Fruit fly (Drosophila melanogaster) whole organism, prepupa: Measurements from ENCODE around the gene CG32106.

Experiments
- Blimp-1 ChIP-seq: fragments of 200-800 bp; sonication (Bioruptor generic); optimal IDR thresholded peaks from 3 replicates; lab custom pipeline; 2017; ENCODE audit warnings: missing biosample characterization, missing genetic modification characterization, mild to moderate bottlenecking, moderate library complexity, missing genetic modification reagents
- CG10631 ChIP-seq: fragments of 200-800 bp; sonication (Bioruptor generic); optimal IDR thresholded peaks from 2 replicates; lab custom pipeline; 2016; ENCODE audit warnings: missing biosample characterization, missing genetic modification characterization
- CG11294 ChIP-seq: fragments of 200-800 bp; sonication (Bioruptor generic); IDR thresholded peaks from 2 replicates; pipeline ENCODE4 v1.3.6; 2022; ENCODE audit warnings: missing biosample characterization, missing genetic modification characterization
- CG11762 ChIP-seq: fragments of 200-800 bp; sonication (Bioruptor generic); optimal IDR thresholded peaks from 3 replicates; lab custom pipeline; 2016; ENCODE audit warnings: missing biosample characterization, missing genetic modification characterization; ENCODE audit not compliant: insufficient read depth
- CG11902 ChIP-seq: fragments of 200-800 bp; sonication (Bioruptor generic); optimal IDR thresholded peaks from 3 replicates; lab custom pipeline; 2016; ENCODE audit warnings: missing biosample characterization, missing genetic modification characterization
- CG1621 ChIP-seq: fragments of 200-800 bp; sonication (Bioruptor generic); optimal IDR thresholded peaks from 3 replicates; lab custom pipeline; 2018; ENCODE audit warnings: missing biosample characterization, mild to moderate bottlenecking, missing genetic modification characterization
- CG3032 ChIP-seq: fragments of 200-800 bp; optimal IDR thresholded peaks from 2 replicates; lab custom pipeline; 2019; ENCODE audit warnings: missing biosample characterization, mild to moderate bottlenecking, missing genetic modification characterization, moderate library complexity
- CG31627 ChIP-seq: fragments of 200-800 bp; sonication (Bioruptor generic); optimal IDR thresholded peaks from 3 replicates; lab custom pipeline; 2016; ENCODE audit warnings: missing biosample characterization, missing genetic modification characterization
- CG34406 ChIP-seq: fragments of 200-800 bp; sonication (Bioruptor generic); optimal IDR thresholded peaks from 3 replicates; lab custom pipeline; 2016; ENCODE audit warnings: missing biosample characterization, missing genetic modification characterization
- CG4318 ChIP-seq: fragments of 200-800 bp; sonication (Bioruptor generic); optimal IDR thresholded peaks from 3 replicates; lab custom pipeline; 2017; ENCODE audit warnings: missing biosample characterization, mild to moderate bottlenecking, missing genetic modification characterization
- CG6276 ChIP-seq: fragments of 200-800 bp; sonication (Bioruptor generic); optimal IDR thresholded peaks from 2 replicates; lab custom pipeline; 2017; ENCODE audit warnings: missing biosample characterization, mild to moderate bottlenecking, missing genetic modification characterization
- CG6792 ChIP-seq: fragments of 200-800 bp; sonication (Bioruptor generic); optimal IDR thresholded peaks from 3 replicates; lab custom pipeline; 2016; ENCODE audit warnings: missing biosample characterization, missing genetic modification characterization
- CG6808 ChIP-seq: fragments of 200-800 bp; sonication (Bioruptor generic); optimal IDR thresholded peaks from 3 replicates; lab custom pipeline; 2017; ENCODE audit warnings: missing biosample characterization, missing genetic modification characterization, mild to moderate bottlenecking, moderate library complexity, missing genetic modification reagents
- CG8119 ChIP-seq: fragments of 200-800 bp; sonication (Bioruptor generic); IDR thresholded peaks from 3 replicates; pipeline ENCODE4 v1.3.6; 2022; ENCODE audit warnings: missing biosample characterization, missing genetic modification characterization
- CG8319 ChIP-seq: fragments of 200-800 bp; sonication (Bioruptor generic); optimal IDR thresholded peaks from 3 replicates; lab custom pipeline; 2016; ENCODE audit warnings: missing biosample characterization, missing genetic modification characterization
- CG8632 ChIP-seq: fragments of 200-800 bp; sonication (Bioruptor generic); optimal IDR thresholded peaks from 3 replicates; lab custom pipeline; 2016; ENCODE audit warnings: missing biosample characterization, missing genetic modification characterization
- CG9139 ChIP-seq: fragments of 200-800 bp; sonication (Bioruptor generic); optimal IDR thresholded peaks from 3 replicates; lab custom pipeline; 2017; ENCODE audit warnings: missing biosample characterization, mild to moderate bottlenecking, missing genetic modification characterization
- Eip78C ChIP-seq: fragments of 200-800 bp; sonication (Bioruptor generic); peaks from one replicate; lab custom pipeline; 2016; ENCODE audit warnings: missing biosample characterization, missing genetic modification characterization
- Ets21C ChIP-seq: fragments of 200-800 bp; sonication (Bioruptor generic); optimal IDR thresholded peaks from 3 replicates; lab custom pipeline; 2016; ENCODE audit warnings: missing biosample characterization, missing genetic modification characterization
- Hr4 ChIP-seq: fragments of 200-800 bp; sonication (Bioruptor generic); optimal IDR thresholded peaks from 3 replicates; lab custom pipeline; 2016; ENCODE audit warnings: missing biosample characterization, missing genetic modification characterization
- Lpt ChIP-seq: fragments of 200-800 bp; sonication (Bioruptor generic); optimal IDR thresholded peaks from 3 replicates; lab custom pipeline; 2016; ENCODE audit warnings: missing biosample characterization, missing genetic modification characterization
- OdsH ChIP-seq: fragments of 200-800 bp; sonication (Bioruptor generic); optimal IDR thresholded peaks from 3 replicates; lab custom pipeline; 2016; ENCODE audit warnings: missing biosample characterization, missing genetic modification characterization
- Smox ChIP-seq: fragments of 200-800 bp; sonication (Bioruptor generic); optimal IDR thresholded peaks from 3 replicates; lab custom pipeline; 2016; ENCODE audit warnings: missing biosample characterization, missing genetic modification characterization
- Sox102F ChIP-seq: fragments of 200-800 bp; sonication (Bioruptor generic); optimal IDR thresholded peaks from 2 replicates; lab custom pipeline; 2016; ENCODE audit warnings: missing biosample characterization, mild to moderate bottlenecking, missing genetic modification characterization
- Sox14 ChIP-seq: fragments of 200-800 bp; sonication (Bioruptor generic); optimal IDR thresholded peaks from 3 replicates; lab custom pipeline; 2016; ENCODE audit warnings: missing biosample characterization, missing genetic modification characterization
- cyc ChIP-seq: fragments of 200-800 bp; sonication (Bioruptor generic); optimal IDR thresholded peaks from 3 replicates; lab custom pipeline; 2016; ENCODE audit warnings: missing biosample characterization, missing genetic modification characterization
- esn ChIP-seq: fragments of 200-800 bp; sonication (Bioruptor generic); optimal IDR thresholded peaks from 2 replicates; lab custom pipeline; 2016; ENCODE audit warnings: missing biosample characterization, mild to moderate bottlenecking, missing genetic modification characterization, moderate library complexity
- fd85E ChIP-seq: fragments of 200-800 bp; sonication (Bioruptor generic); optimal IDR thresholded peaks from 3 replicates; lab custom pipeline; 2016; ENCODE audit warnings: missing biosample characterization, missing genetic modification characterization
- fkh ChIP-seq: fragments of 200-800 bp; sonication (Bioruptor generic); optimal IDR thresholded peaks from 3 replicates; lab custom pipeline; 2017; ENCODE audit warnings: missing biosample characterization, mild to moderate bottlenecking, missing genetic modification characterization, moderate library complexity
- net ChIP-seq: fragments of 200-800 bp; sonication (Bioruptor generic); optimal IDR thresholded peaks from 3 replicates; lab custom pipeline; 2016; ENCODE audit warnings: missing biosample characterization, missing genetic modification characterization
- pdm3 ChIP-seq: fragments of 200-800 bp; sonication (Bioruptor generic); optimal IDR thresholded peaks from 3 replicates; lab custom pipeline; 2016; ENCODE audit warnings: missing biosample characterization, missing genetic modification characterization
- spab ChIP-seq: fragments of 200-800 bp; sonication (Bioruptor generic); optimal IDR thresholded peaks from 2 replicates; lab custom pipeline; 2017; ENCODE audit warnings: missing biosample characterization, mild to moderate bottlenecking, missing genetic modification characterization, missing genetic modification reagents
- ss ChIP-seq, 2 experiments: fragments of 200-800 bp; sonication (Bioruptor generic); optimal IDR thresholded peaks; 2 replicates in 1 of 2; 3 replicates in 1 of 2; lab custom pipeline; 2017 to 2018; ENCODE audit warnings: mild to moderate bottlenecking in 2 of 2, missing biosample characterization in 2 of 2, missing genetic modification characterization in 2 of 2, moderate library complexity in 1 of 2
- topi ChIP-seq: fragments of 200-800 bp; sonication (Bioruptor generic); optimal IDR thresholded peaks from 3 replicates; lab custom pipeline; 2016; ENCODE audit warnings: missing biosample characterization, missing genetic modification characterization
- vri ChIP-seq: fragments of 200-800 bp; sonication (Bioruptor generic); optimal IDR thresholded peaks from 3 replicates; lab custom pipeline; 2016; ENCODE audit warnings: missing biosample characterization, mild to moderate bottlenecking, missing genetic modification characterization

The CG32106 gene

dm6 chr3L:12798795-12799311, 20.3 kb upstream of the CG32106 start (continued):
- TF ChIP-seq CG3032 (tag; lab: Kevin White, UChicago) (peak; percentile 3), ss (GFP tag; optimal IDR thresholded peaks at IDR 0.05; lab: Kevin White, UChicago) (peak; percentile 23 to 45), CG11294 (GFP tag; lab: Robert Waterston, UW) (no peak), CG8119 (GFP tag; lab: Robert Waterston, UW) (peak; percentile 57; the same call in 1 of the 3 replicates), topi (GFP tag; lab: Kevin White, UChicago) (peak; percentile 15), OdsH (GFP tag; lab: Kevin White, UChicago) (peak; percentile 49), CG10631 (GFP tag; lab: Kevin White, UChicago) (peak; percentile 42), pdm3 (GFP tag; lab: Kevin White, UChicago) (peak; percentile 61), Smox (no peak), fkh (GFP tag; lab: Kevin White, UChicago) (peak; percentile 79), CG1621 (tag; lab: Kevin White, UChicago) (peak; percentile 32), CG11762 (no peak), CG6792 (GFP tag; lab: Kevin White, UChicago) (peak; percentile 9), Blimp-1 (GFP tag; lab: Kevin White, UChicago) (peak; percentile 11), CG8632 (peak; percentile 40), net (GFP tag; lab: Kevin White, UChicago) (peak; percentile 32), CG9139 (peak; percentile 40), Lpt (GFP tag; lab: Kevin White, UChicago) (peak; percentile 43), cyc (GFP tag; lab: Kevin White, UChicago) (no peak), Hr4 (peak; percentile 65), Eip78C (GFP tag; lab: Kevin White, UChicago) (peak; percentile 82), CG31627 (peak; percentile 18), CG11902 (GFP tag; lab: Kevin White, UChicago) (no peak), spab (GFP tag; lab: Kevin White, UChicago) (no peak), Sox102F (GFP tag; lab: Kevin White, UChicago) (no peak), CG34406 (GFP tag; lab: Kevin White, UChicago) (peak; percentile 22), Sox14 (GFP tag; lab: Kevin White, UChicago) (peak; percentile 65), CG8319 (no peak), Ets21C (GFP tag; lab: Kevin White, UChicago) (no peak), fd85E (GFP tag; lab: Kevin White, UChicago) (no peak), CG6808 (GFP tag; lab: Kevin White, UChicago) (peak; percentile 48), CG4318 (GFP tag; lab: Kevin White, UChicago) (peak; percentile 27), vri (peak; percentile 44), esn (GFP tag; lab: Kevin White, UChicago) (peak; percentile 34)

- TF ChIP-seq Sox14 (GFP tag; lab: Kevin White, UChicago): no peak
- TF ChIP-seq CG8319: no peak
- no peak for TF ChIP-seq Eip78C (GFP tag; lab: Kevin White, UChicago)
- TF ChIP-seq fkh (GFP tag; lab: Kevin White, UChicago): peak; percentile 67
Observed at dm6 chr3L:12796077-12796641, 17.6 kb upstream of the CG32106 start.

- no peak for TF ChIP-seq OdsH (GFP tag; lab: Kevin White, UChicago)
- TF ChIP-seq Eip78C (GFP tag; lab: Kevin White, UChicago): peak; percentile 36
- peak; percentile 90 for TF ChIP-seq fkh (GFP tag; lab: Kevin White, UChicago)
- TF ChIP-seq CG1621 (tag; lab: Kevin White, UChicago): peak; percentile 10
- TF ChIP-seq CG6276 (GFP tag; lab: Kevin White, UChicago): no peak
Observed at dm6 chr3L:12794532-12794931, 16.0 kb upstream of the CG32106 start.
